Worm (Caenorhabditis elegans) whole organism, L2 larva: ENCODE data around the gene str-111.
A peak's percentile ranks its signal among the peaks of the same experiment; 100 is the strongest.

Experiments
- C34F6.9 ChIP-seq: fragments of 150-350 bp; optimal IDR thresholded peaks from 2 replicates; lab custom pipeline; 2014; ENCODE audit warnings: missing biosample characterization, missing genetic modification characterization
- R02D3.7 ChIP-seq: fragments of 150-350 bp; optimal IDR thresholded peaks from 2 replicates; lab custom pipeline; 2014; ENCODE audit warnings: missing biosample characterization, missing genetic modification characterization
- Y55F3AM.14 ChIP-seq: fragments of 200-800 bp; sonication (Bioruptor generic); optimal IDR thresholded peaks from 2 replicates; lab custom pipeline; 2018; ENCODE audit warnings: mild to moderate bottlenecking, missing genetic modification characterization, missing compliant biosample characterization
- alr-1 ChIP-seq: fragments of 150-350 bp; optimal IDR thresholded peaks from 2 replicates; lab custom pipeline; 2014; ENCODE audit warnings: missing biosample characterization, missing genetic modification characterization
- aly-2 ChIP-seq: fragments of 150-350 bp; optimal IDR thresholded peaks from 2 replicates; lab custom pipeline; 2014; ENCODE audit warnings: missing biosample characterization, missing genetic modification characterization
- ama-1 ChIP-seq: fragments of 150-350 bp; optimal IDR thresholded peaks from 2 replicates; lab custom pipeline; 2018; ENCODE audit warnings: inconsistent platforms
- blmp-1 ChIP-seq: sonication (generic microtip); optimal IDR thresholded peaks from 2 replicates; lab custom pipeline; 2017; ENCODE audit warnings: missing genetic modification characterization, mild to moderate bottlenecking, missing compliant biosample characterization, antibody characterized with exemption, moderate library complexity; ENCODE audit not compliant: insufficient read depth
- ceh-82 ChIP-seq: fragments of 150-350 bp; optimal IDR thresholded peaks from 2 replicates; lab custom pipeline; 2014; ENCODE audit warnings: missing biosample characterization, missing genetic modification characterization
- egl-27 ChIP-seq: sonication (generic microtip); optimal IDR thresholded peaks from 3 replicates; lab custom pipeline; 2017; ENCODE audit warnings: missing biosample characterization, missing genetic modification reagents, missing genetic modification characterization
- elt-3 ChIP-seq: sonication (generic microtip); optimal IDR thresholded peaks from 2 replicates; lab custom pipeline; 2017; ENCODE audit warnings: missing biosample characterization, missing genetic modification characterization
- fos-1 ChIP-seq: fragments of 150-350 bp; optimal IDR thresholded peaks from 2 replicates; lab custom pipeline; 2014; ENCODE audit warnings: missing biosample characterization, missing genetic modification characterization
- gmeb-1 ChIP-seq: fragments of 150-350 bp; optimal IDR thresholded peaks from 2 replicates; lab custom pipeline; 2014; ENCODE audit warnings: missing biosample characterization, missing genetic modification characterization
- lin-11 ChIP-seq: fragments of 150-350 bp; sonication (generic microtip); optimal IDR thresholded peaks from 2 replicates; lab custom pipeline; 2014; ENCODE audit warnings: missing biosample characterization, missing genetic modification characterization, inconsistent platforms, mixed read lengths
- lin-13 ChIP-seq: fragments of 150-350 bp; optimal IDR thresholded peaks from 2 replicates; lab custom pipeline; 2014; ENCODE audit warnings: missing biosample characterization, missing genetic modification reagents, missing genetic modification characterization
- lin-39 ChIP-seq: fragments of 150-350 bp; optimal IDR thresholded peaks from 2 replicates; lab custom pipeline; 2014; ENCODE audit warnings: missing biosample characterization, missing genetic modification reagents, missing genetic modification characterization
- lsy-2 ChIP-seq, 2 experiments: fragments of 150-350 bp in 1 of 2; sonication (generic microtip) in 1 of 2; optimal IDR thresholded peaks; 2 replicates each; lab custom pipeline; 2014 to 2017; ENCODE audit warnings: missing biosample characterization in 2 of 2, missing genetic modification characterization in 2 of 2
- mab-5 ChIP-seq: fragments of 150-350 bp; optimal IDR thresholded peaks from 2 replicates; lab custom pipeline; 2014; ENCODE audit warnings: missing biosample characterization, missing genetic modification characterization
- mbf-1 ChIP-seq: sonication (generic microtip); optimal IDR thresholded peaks from 2 replicates; lab custom pipeline; 2017; ENCODE audit warnings: missing biosample characterization, missing genetic modification characterization
- mdl-1 ChIP-seq, 2 experiments: fragments of 150-350 bp in 1 of 2; sonication (generic microtip) in 1 of 2; optimal IDR thresholded peaks; 2 replicates each; lab custom pipeline; 2017; ENCODE audit warnings: missing biosample characterization in 2 of 2, missing genetic modification characterization in 2 of 2
- nhr-11 ChIP-seq: fragments of 150-350 bp; optimal IDR thresholded peaks from 2 replicates; lab custom pipeline; 2014; ENCODE audit warnings: missing biosample characterization, missing genetic modification characterization
- nhr-12 ChIP-seq: fragments of 150-350 bp; optimal IDR thresholded peaks from 2 replicates; lab custom pipeline; 2014; ENCODE audit warnings: missing biosample characterization, missing genetic modification characterization
- nhr-129 ChIP-seq: fragments of 150-350 bp; optimal IDR thresholded peaks from 2 replicates; lab custom pipeline; 2014; ENCODE audit warnings: missing biosample characterization, missing genetic modification characterization
- nhr-21 ChIP-seq: fragments of 150-350 bp; optimal IDR thresholded peaks from 2 replicates; lab custom pipeline; 2014; ENCODE audit warnings: missing biosample characterization, missing genetic modification characterization
- nhr-23 ChIP-seq: fragments of 150-350 bp; optimal IDR thresholded peaks from 2 replicates; lab custom pipeline; 2014; ENCODE audit warnings: missing biosample characterization, missing genetic modification reagents, missing genetic modification characterization
- nhr-237 ChIP-seq: fragments of 150-350 bp; optimal IDR thresholded peaks from 2 replicates; lab custom pipeline; 2014; ENCODE audit warnings: missing biosample characterization, missing genetic modification characterization
- nhr-25 ChIP-seq: fragments of 150-350 bp; sonication (generic microtip); optimal IDR thresholded peaks from 3 replicates; lab custom pipeline; 2014; ENCODE audit warnings: missing biosample characterization, missing genetic modification characterization
- nhr-6 ChIP-seq: fragments of 150-350 bp; optimal IDR thresholded peaks from 2 replicates; lab custom pipeline; 2014; ENCODE audit warnings: missing biosample characterization, missing genetic modification characterization
- skn-1 ChIP-seq: sonication (generic microtip); optimal IDR thresholded peaks from 2 replicates; lab custom pipeline; 2017; ENCODE audit warnings: missing biosample characterization, missing genetic modification characterization
- sma-3 ChIP-seq: sonication (generic microtip); optimal IDR thresholded peaks from 2 replicates; lab custom pipeline; 2016; ENCODE audit warnings: missing genetic modification reagents, missing genetic modification characterization, missing compliant biosample characterization
- sma-9 ChIP-seq, 2 experiments: fragments of 150-350 bp in 1 of 2; sonication (generic microtip) in 1 of 2; optimal IDR thresholded peaks; 2 replicates each; lab custom pipeline; 2014 to 2016; ENCODE audit warnings: missing genetic modification characterization in 2 of 2, mild to moderate bottlenecking in 1 of 2, missing biosample characterization in 1 of 2, missing compliant biosample characterization in 1 of 2, missing genetic modification reagents in 1 of 2, moderate library complexity in 1 of 2
- snpc-4 ChIP-seq: fragments of 150-350 bp; optimal IDR thresholded peaks from 2 replicates; lab custom pipeline; 2014; ENCODE audit warnings: missing biosample characterization, missing genetic modification characterization
- unc-39 ChIP-seq: fragments of 150-350 bp; optimal IDR thresholded peaks from 2 replicates; lab custom pipeline; 2014; ENCODE audit warnings: missing biosample characterization, missing genetic modification characterization
- unc-55 ChIP-seq: fragments of 150-350 bp; sonication (generic microtip); optimal IDR thresholded peaks from 3 replicates; lab custom pipeline; 2014; ENCODE audit warnings: missing biosample characterization, missing genetic modification reagents, missing genetic modification characterization
- zag-1 ChIP-seq: fragments of 150-350 bp; optimal IDR thresholded peaks from 2 replicates; lab custom pipeline; 2014; ENCODE audit warnings: missing biosample characterization, missing genetic modification characterization
- ztf-1 ChIP-seq: fragments of 200-800 bp; sonication (Bioruptor generic); conservative IDR thresholded peaks from 2 replicates; pipeline ENCODE4 v1.3.6; 2022; ENCODE audit warnings: missing genetic modification characterization, missing compliant biosample characterization
- ztf-11 ChIP-seq: sonication (generic microtip); optimal IDR thresholded peaks from 2 replicates; lab custom pipeline; 2017; ENCODE audit warnings: missing biosample characterization, missing genetic modification characterization
- ztf-4 ChIP-seq: fragments of 150-350 bp; optimal IDR thresholded peaks from 2 replicates; lab custom pipeline; 2014; ENCODE audit warnings: missing biosample characterization, missing genetic modification characterization

str-111 gene

ce11 chrV:16171721-16172120 lies 2.8 kb upstream of the str-111 start, which contains the start of gene K05D4.9:
K05D4.9 (minus strand) TSS chrV:16171821.
- TF ChIP-seq blmp-1 (tag; lab: Kevin White, UChicago): no peak
- no peak for TF ChIP-seq nhr-23
- TF ChIP-seq lsy-2 (tag; optimal IDR thresholded peaks at IDR 0.05; lab: Kevin White, UChicago): no peak
- TF ChIP-seq ztf-1 (GFP tag; lab: Robert Waterston, UW): no peak
- TF ChIP-seq ceh-82: no peak
- no peak for TF ChIP-seq elt-3 (tag; lab: Kevin White, UChicago)
- no peak for TF ChIP-seq zag-1 (tag; lab: Kevin White, UChicago)
- no peak for TF ChIP-seq fos-1
- no peak for TF ChIP-seq mab-5 (tag; lab: Kevin White, UChicago)
- TF ChIP-seq mbf-1: no peak
- TF ChIP-seq nhr-21 (tag; lab: Kevin White, UChicago): no peak
- no peak for TF ChIP-seq ama-1 (lab: Kevin White, UChicago)
- no peak for TF ChIP-seq alr-1 (tag; lab: Kevin White, UChicago)
- TF ChIP-seq mdl-1 (tag; optimal IDR thresholded peaks at IDR 0.05; lab: Kevin White, UChicago): no peak
- no peak for TF ChIP-seq nhr-25 (tag; lab: Kevin White, UChicago)

- TF ChIP-seq Y55F3AM.14 (GFP tag; lab: Kevin White, UChicago) (no peak), skn-1 (tag; lab: Kevin White, UChicago) (no peak), ama-1 (lab: Kevin White, UChicago) (no peak), lin-11 (tag; lab: Kevin White, UChicago) (no peak)
Observed at ce11 chrV:16165936-16166335, 3.0 kb downstream of the str-111 start, which contains the start of gene str-108. str-108 (plus strand) TSS chrV:16166236.

- no peak for TF ChIP-seq lin-11 (tag; lab: Kevin White, UChicago)
- TF ChIP-seq lin-39 (tag; lab: Kevin White, UChicago): no peak
- no peak for TF ChIP-seq ztf-11 (tag; lab: Kevin White, UChicago)
- no peak for TF ChIP-seq aly-2 (tag; lab: Kevin White, UChicago)
- TF ChIP-seq, all 48 proteins: peak for 0
Observed at ce11 chrV:16163719-16164118, 5.2 kb downstream of the str-111 start, which contains the start of gene F10A3.12. F10A3.12 (plus strand) TSS chrV:16164019.

- TF ChIP-seq nhr-12 (tag; lab: Kevin White, UChicago): no peak
- no peak for TF ChIP-seq R02D3.7
- TF ChIP-seq unc-39: no peak
- no peak for TF ChIP-seq lin-13 (GFP tag; lab: Kevin White, UChicago)
- no peak for TF ChIP-seq nhr-129 (tag; lab: Kevin White, UChicago)
- no peak for TF ChIP-seq C34F6.9 (tag; lab: Kevin White, UChicago)
- TF ChIP-seq sma-3 (GFP tag; lab: Kevin White, UChicago): no peak
- no peak for TF ChIP-seq fos-1
- TF ChIP-seq ceh-82: no peak
- TF ChIP-seq sma-9 (GFP tag; optimal IDR thresholded peaks at IDR 0.05; lab: Kevin White, UChicago): no peak
- TF ChIP-seq sma-9 (tag; optimal IDR thresholded peaks at IDR 0.05; lab: Kevin White, UChicago): no peak
Observed at ce11 chrV:16162124-16162735, 6.7 kb downstream of the str-111 start, which contains the start of the genes str-109 and F10A3.11. str-109 (minus strand) TSS chrV:16162224. F10A3.11 (plus strand) TSS chrV:16162685.

- TF ChIP-seq ztf-4: no peak
- peak; percentile 62 for TF ChIP-seq fos-1
- TF ChIP-seq unc-55 (GFP tag; lab: Kevin White, UChicago): peak; percentile 56
- peak; percentile 83 for TF ChIP-seq nhr-129 (tag; lab: Kevin White, UChicago)
Observed at ce11 chrV:16160087-16160486, 8.8 kb downstream of the str-111 start.

- TF ChIP-seq lin-13 (GFP tag; lab: Kevin White, UChicago) (no peak), unc-39 (no peak), egl-27 (tag; lab: Kevin White, UChicago) (no peak), fos-1 (no peak), skn-1 (tag; lab: Kevin White, UChicago) (no peak), nhr-237 (tag; lab: Kevin White, UChicago) (no peak), nhr-23 (no peak), mab-5 (tag; lab: Kevin White, UChicago) (no peak), Y55F3AM.14 (GFP tag; lab: Kevin White, UChicago) (no peak), nhr-6 (tag; lab: Kevin White, UChicago) (no peak), gmeb-1 (tag; lab: Kevin White, UChicago) (no peak), nhr-12 (tag; lab: Kevin White, UChicago) (no peak), nhr-11 (tag; lab: Kevin White, UChicago) (no peak), unc-55 (GFP tag; lab: Kevin White, UChicago) (no peak), alr-1 (tag; lab: Kevin White, UChicago) (no peak), mdl-1 (tag; optimal IDR thresholded peaks at IDR 0.05; lab: Kevin White, UChicago) (no peak), elt-3 (tag; lab: Kevin White, UChicago) (no peak), nhr-25 (tag; lab: Kevin White, UChicago) (no peak), snpc-4 (no peak)
Observed at ce11 chrV:16159594-16159993, 9.3 kb downstream of the str-111 start, which contains the start of gene F10A3.17. F10A3.17 (minus strand) TSS chrV:16159694.
